Fruit fly (Drosophila melanogaster) whole organism, wandering third instar larva: ENCODE measurements around the gene Gld.

ENCODE experiments used
- Dif ChIP-seq: fragments of 200-275, 200-300 bp; sonication (Bioruptor generic); optimal IDR thresholded peaks from 2 replicates; lab custom pipeline; 2018; ENCODE audit warnings: missing biosample characterization, missing genetic modification characterization; ENCODE audit not compliant: partially characterized antibody
- Hr83 ChIP-seq: fragments of 200-300 bp; sonication (Bioruptor generic); optimal IDR thresholded peaks from 2 replicates; lab custom pipeline; 2016; ENCODE audit warnings: missing biosample characterization, mild to moderate bottlenecking, missing genetic modification characterization, moderate library complexity; ENCODE audit not compliant: poor library complexity, severe bottlenecking
- OdsH ChIP-seq: fragments of 200-800 bp; sonication (Bioruptor generic); optimal IDR thresholded peaks from 2 replicates; lab custom pipeline; 2016; ENCODE audit warnings: missing biosample characterization, mild to moderate bottlenecking, missing genetic modification characterization
- br ChIP-seq: fragments of 200-800 bp; sonication (Bioruptor generic); optimal IDR thresholded peaks from 2 replicates; lab custom pipeline; 2016; ENCODE audit warnings: missing biosample characterization, missing genetic modification characterization
- brk ChIP-seq: fragments of 200-800 bp; sonication (Bioruptor generic); optimal IDR thresholded peaks from 2 replicates; lab custom pipeline; 2016; ENCODE audit warnings: missing biosample characterization, mild to moderate bottlenecking, missing genetic modification characterization
- usp ChIP-seq: fragments of >200 bp; optimal IDR thresholded peaks from 2 replicates; lab custom pipeline; 2017; ENCODE audit warnings: missing biosample characterization, missing genetic modification characterization

DNA sequence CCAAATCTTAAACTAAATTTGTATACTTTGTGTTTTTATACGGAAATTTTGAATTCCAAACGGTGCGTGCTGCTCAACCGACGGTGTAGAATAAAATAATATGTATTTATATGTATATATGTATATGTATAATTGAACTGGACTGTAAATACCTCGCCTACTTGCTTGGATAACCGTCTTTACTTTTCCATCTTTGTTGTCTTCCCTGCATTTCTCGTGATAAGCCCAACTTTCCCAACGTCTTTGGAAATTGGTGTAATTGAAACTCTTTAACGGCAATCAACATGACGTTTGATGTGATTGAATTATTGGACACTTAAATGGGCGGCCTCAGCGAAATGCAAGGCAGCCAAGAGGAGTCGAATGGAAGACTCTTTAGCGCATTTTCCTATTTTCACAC lies 57.2 kb downstream of the Gld start, which contains the start of gene CG1288:
- TF ChIP-seq br (GFP tag; lab: Kevin White, UChicago) (no peak), brk (GFP tag; lab: Kevin White, UChicago) (no peak), usp (GFP tag; lab: Kevin White, UChicago) (no peak), Dif (GFP tag; lab: Kevin White, UChicago) (no peak), OdsH (no peak), Hr83 (no peak)
